Worm (Caenorhabditis elegans): ENCODE data around the gene C10A4.10.

Gene C10A4.10

ce11 chrX:7409935-7410334 lies 11.3 kb downstream of the C10A4.10 start, which contains the start of gene C10A4.2:
TSS of gene C10A4.2 (plus strand) at chrX:7410235.
- no peak for TF ChIP-seq aly-1 (tag; optimal IDR thresholded peaks at IDR 0.05)
- TF ChIP-seq hmg-4 (GFP tag; optimal IDR thresholded peaks at IDR 0.05) = no peak
- TF ChIP-seq ceh-13 (GFP tag; optimal IDR thresholded peaks at IDR 0.05) = no peak
- TF ChIP-seq ama-1 (optimal IDR thresholded peaks at IDR 0.05) = no peak
- TF ChIP-seq hmbx-1 (tag; optimal IDR thresholded peaks at IDR 0.05) = no peak
- TF ChIP-seq ceh-36 (tag; optimal IDR thresholded peaks at IDR 0.05) = no peak
- no peak for TF ChIP-seq sea-1 (GFP tag; conservative IDR thresholded peaks at IDR 0.05)
- no peak for TF ChIP-seq pes-1 (GFP tag; IDR thresholded peaks at IDR 0.05)
- TF ChIP-seq flt-1 (GFP tag; IDR thresholded peaks at IDR 0.05) = no peak
- no peak for TF ChIP-seq F13C5.2 (tag; optimal IDR thresholded peaks at IDR 0.05)
- no peak for TF ChIP-seq tra-4 (tag; optimal IDR thresholded peaks at IDR 0.05)

DNA sequence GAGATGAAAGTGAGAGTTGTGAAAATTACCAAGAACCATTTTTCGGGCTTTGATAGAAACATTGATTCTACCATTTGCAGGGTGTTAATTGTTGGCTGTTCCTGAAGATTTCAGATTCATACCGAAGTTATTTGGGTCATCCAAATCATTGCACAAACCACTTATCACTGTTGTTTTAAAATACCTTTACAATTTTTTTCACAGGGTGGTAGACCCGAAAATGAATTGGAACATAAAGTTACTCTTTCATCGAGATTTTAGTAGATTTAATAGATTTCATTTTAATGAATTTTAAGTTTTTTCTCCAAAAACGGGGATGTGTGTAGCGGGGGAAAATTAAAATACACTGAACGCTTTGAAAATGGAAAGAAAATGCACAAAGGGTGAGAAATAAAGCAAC lies 16.7 kb downstream of the C10A4.10 start, which contains the start of gene C10A4.7:
Gene C10A4.7 (minus strand): TSS at position 101 of the 400 bp plus-strand sequence.
- TF ChIP-seq flt-1 (GFP tag; IDR thresholded peaks at IDR 0.05) (no peak), F13C5.2 (tag; optimal IDR thresholded peaks at IDR 0.05) (no peak), ets-7 (tag; optimal IDR thresholded peaks at IDR 0.05) (no peak), tbx-11 (GFP tag; IDR thresholded peaks at IDR 0.05) (no peak), hmg-4 (GFP tag; optimal IDR thresholded peaks at IDR 0.05) (no peak), aly-1 (tag; optimal IDR thresholded peaks at IDR 0.05) (no peak), sea-1 (GFP tag; conservative IDR thresholded peaks at IDR 0.05) (no peak), hmbx-1 (tag; optimal IDR thresholded peaks at IDR 0.05) (no peak), B0310.2 (tag; optimal IDR thresholded peaks at IDR 0.05) (no peak), ceh-13 (GFP tag; optimal IDR thresholded peaks at IDR 0.05) (no peak), tra-4 (tag; optimal IDR thresholded peaks at IDR 0.05) (no peak), ceh-36 (tag; optimal IDR thresholded peaks at IDR 0.05) (no peak), hnd-1 (tag; optimal IDR thresholded peaks at IDR 0.05) (no peak), scrt-1 (GFP tag; IDR thresholded peaks at IDR 0.05) (no peak), tbx-37 (GFP tag; conservative IDR thresholded peaks at IDR 0.05) (no peak), ama-1 (optimal IDR thresholded peaks at IDR 0.05) (no peak)

DNA sequence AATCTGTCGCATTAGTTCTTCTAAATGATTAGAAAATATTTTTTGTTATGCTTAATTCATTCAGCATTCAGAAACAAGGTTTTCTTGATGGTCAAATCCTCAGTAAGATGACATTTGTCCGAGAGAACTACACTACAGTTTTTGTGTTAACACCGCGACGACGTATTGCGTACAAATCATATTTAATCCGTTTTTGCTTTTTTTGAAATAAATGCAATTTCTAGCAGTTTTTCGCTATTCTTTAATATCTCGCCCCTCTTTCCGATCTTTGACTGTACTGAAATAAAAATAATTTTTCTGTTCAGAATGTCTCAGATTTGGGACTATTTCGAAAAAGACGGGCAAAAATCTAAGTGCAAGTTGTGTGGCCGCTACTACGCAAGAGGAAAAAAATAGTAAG lies 17.4 kb downstream of the C10A4.10 start, which contains the start of gene C10A4.1:
Gene C10A4.1 (plus strand): TSS at position 301 of the 400 bp plus-strand sequence.
- TF ChIP-seq ama-1 (optimal IDR thresholded peaks at IDR 0.05) = no peak
- no peak for TF ChIP-seq hnd-1 (tag; optimal IDR thresholded peaks at IDR 0.05)
- no peak for TF ChIP-seq F13C5.2 (tag; optimal IDR thresholded peaks at IDR 0.05)
- no peak for TF ChIP-seq flt-1 (GFP tag; IDR thresholded peaks at IDR 0.05)
- no peak for TF ChIP-seq tbx-37 (GFP tag; conservative IDR thresholded peaks at IDR 0.05)
- no peak for TF ChIP-seq hmbx-1 (tag; optimal IDR thresholded peaks at IDR 0.05)

ce11 chrX:7420571-7420970 lies 21.9 kb downstream of the C10A4.10 start, which contains the start of gene C10A4.9:
TSS of gene C10A4.9 (plus strand) at chrX:7420871.
- TF ChIP-seq pes-1 (GFP tag; IDR thresholded peaks at IDR 0.05) (no peak), aly-1 (tag; optimal IDR thresholded peaks at IDR 0.05) (no peak), hmbx-1 (tag; optimal IDR thresholded peaks at IDR 0.05) (no peak), scrt-1 (GFP tag; IDR thresholded peaks at IDR 0.05) (no peak), ceh-13 (GFP tag; optimal IDR thresholded peaks at IDR 0.05) (no peak), ets-7 (tag; optimal IDR thresholded peaks at IDR 0.05) (no peak), flt-1 (GFP tag; IDR thresholded peaks at IDR 0.05) (no peak), hmg-4 (GFP tag; optimal IDR thresholded peaks at IDR 0.05) (no peak), hnd-1 (tag; optimal IDR thresholded peaks at IDR 0.05) (no peak), tbx-37 (GFP tag; conservative IDR thresholded peaks at IDR 0.05) (no peak), F13C5.2 (tag; optimal IDR thresholded peaks at IDR 0.05) (no peak), sea-1 (GFP tag; conservative IDR thresholded peaks at IDR 0.05) (no peak), ama-1 (optimal IDR thresholded peaks at IDR 0.05) (no peak), B0310.2 (tag; optimal IDR thresholded peaks at IDR 0.05) (no peak)

DNA sequence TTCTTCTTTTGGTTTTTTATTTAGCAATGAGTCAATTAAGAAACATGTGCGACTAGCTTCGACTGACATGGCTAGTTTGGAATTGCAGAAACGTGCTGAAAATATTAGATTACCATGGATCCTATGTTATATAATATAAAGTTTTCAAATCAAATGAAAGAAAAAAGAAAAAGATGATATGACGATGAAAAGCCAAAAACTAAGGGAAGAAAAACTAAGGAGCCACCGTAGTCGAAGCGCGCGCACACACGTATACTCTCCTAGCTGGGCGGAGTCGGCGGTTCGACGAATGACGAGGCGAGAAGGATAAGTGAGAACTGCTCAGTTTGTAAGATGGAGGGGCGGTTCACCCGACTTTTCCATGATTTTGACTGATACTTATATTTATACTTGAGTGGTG lies 26.1 kb downstream of the C10A4.10 start, which contains the start of gene mnm-2:
Gene mnm-2 (minus strand): TSS at position 101 of the 400 bp plus-strand sequence.
- TF ChIP-seq flt-1 (GFP tag; IDR thresholded peaks at IDR 0.05) = no peak
- no peak for TF ChIP-seq B0310.2 (tag; optimal IDR thresholded peaks at IDR 0.05)
- no peak for TF ChIP-seq F13C5.2 (tag; optimal IDR thresholded peaks at IDR 0.05)
- TF ChIP-seq hnd-1 (tag; optimal IDR thresholded peaks at IDR 0.05) = no peak
- no peak for TF ChIP-seq hmbx-1 (tag; optimal IDR thresholded peaks at IDR 0.05)
- no peak for TF ChIP-seq pes-1 (GFP tag; IDR thresholded peaks at IDR 0.05)
- TF ChIP-seq ets-7 (tag; optimal IDR thresholded peaks at IDR 0.05) = no peak
- no peak for TF ChIP-seq ceh-36 (tag; optimal IDR thresholded peaks at IDR 0.05)
- TF ChIP-seq tra-4 (tag; optimal IDR thresholded peaks at IDR 0.05) = no peak

DNA sequence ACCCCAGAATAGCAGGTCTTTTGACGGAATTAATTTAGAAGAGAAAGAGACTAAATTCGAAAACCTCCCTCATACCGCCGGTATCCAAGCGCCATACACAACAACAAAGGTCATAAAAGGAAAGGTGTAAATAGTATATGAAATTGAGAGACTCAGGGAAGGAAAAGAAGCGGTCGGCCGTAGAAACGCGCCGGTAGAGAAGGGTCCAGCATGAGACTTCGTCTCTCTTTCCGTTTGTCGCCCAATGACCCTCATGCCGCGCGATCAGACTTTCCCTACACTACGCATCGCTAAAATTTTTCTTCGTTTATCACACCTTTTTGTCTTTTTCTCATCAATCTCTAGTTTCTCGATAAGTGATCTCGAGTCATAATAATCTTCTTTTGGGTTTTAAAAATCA lies 31.8 kb downstream of the C10A4.10 start:
- TF ChIP-seq hmg-4 (GFP tag; optimal IDR thresholded peaks at IDR 0.05) (no peak), B0310.2 (tag; optimal IDR thresholded peaks at IDR 0.05) (no peak), tbx-11 (GFP tag; IDR thresholded peaks at IDR 0.05) (no peak), tbx-37 (GFP tag; conservative IDR thresholded peaks at IDR 0.05) (no peak), flt-1 (GFP tag; IDR thresholded peaks at IDR 0.05) (no peak), sea-1 (GFP tag; conservative IDR thresholded peaks at IDR 0.05) (no peak), hnd-1 (tag; optimal IDR thresholded peaks at IDR 0.05) (no peak), F13C5.2 (tag; optimal IDR thresholded peaks at IDR 0.05) (no peak), hmbx-1 (tag; optimal IDR thresholded peaks at IDR 0.05) (no peak), ceh-36 (tag; optimal IDR thresholded peaks at IDR 0.05) (no peak), scrt-1 (GFP tag; IDR thresholded peaks at IDR 0.05) (no peak), ama-1 (optimal IDR thresholded peaks at IDR 0.05) (no peak), aly-1 (tag; optimal IDR thresholded peaks at IDR 0.05) (no peak), ceh-13 (GFP tag; optimal IDR thresholded peaks at IDR 0.05) (no peak), ets-7 (tag; optimal IDR thresholded peaks at IDR 0.05) (no peak), pes-1 (GFP tag; IDR thresholded peaks at IDR 0.05) (no peak), tra-4 (tag; optimal IDR thresholded peaks at IDR 0.05) (no peak)

- TF ChIP-seq aly-1 (tag; optimal IDR thresholded peaks at IDR 0.05) = no peak
- TF ChIP-seq hmg-4 (GFP tag; optimal IDR thresholded peaks at IDR 0.05) = no peak
- TF ChIP-seq B0310.2 (tag; optimal IDR thresholded peaks at IDR 0.05) = no peak
- TF ChIP-seq hmbx-1 (tag; optimal IDR thresholded peaks at IDR 0.05) = no peak
- TF ChIP-seq ceh-36 (tag; optimal IDR thresholded peaks at IDR 0.05) = no peak
- TF ChIP-seq F13C5.2 (tag; optimal IDR thresholded peaks at IDR 0.05) = no peak
- no peak for TF ChIP-seq tra-4 (tag; optimal IDR thresholded peaks at IDR 0.05)
- TF ChIP-seq tbx-11 (GFP tag; IDR thresholded peaks at IDR 0.05) = no peak
- no peak for TF ChIP-seq scrt-1 (GFP tag; IDR thresholded peaks at IDR 0.05)
- no peak for TF ChIP-seq ets-7 (tag; optimal IDR thresholded peaks at IDR 0.05)
- TF ChIP-seq flt-1 (GFP tag; IDR thresholded peaks at IDR 0.05) = no peak
- TF ChIP-seq hnd-1 (tag; optimal IDR thresholded peaks at IDR 0.05) = no peak
- no peak for TF ChIP-seq tbx-37 (GFP tag; conservative IDR thresholded peaks at IDR 0.05)
- no peak for TF ChIP-seq pes-1 (GFP tag; IDR thresholded peaks at IDR 0.05)
- no peak for TF ChIP-seq ceh-13 (GFP tag; optimal IDR thresholded peaks at IDR 0.05)
- TF ChIP-seq sea-1 (GFP tag; conservative IDR thresholded peaks at IDR 0.05) = no peak
- TF ChIP-seq ama-1 (optimal IDR thresholded peaks at IDR 0.05) = no peak
Observed at ce11 chrX:7431165-7431564, 32.5 kb downstream of the C10A4.10 start, which contains the start of gene clc-2. TSS of gene clc-2 (plus strand) at chrX:7431465.

All from whole organism, early embryonic.